Worm (Caenorhabditis elegans) whole organism, young adult: ENCODE results near the gene allo-1.

Source experiments
- B0019.2 ChIP-seq: fragments of 200-800 bp; sonication (Bioruptor generic); conservative IDR thresholded peaks from 2 replicates; pipeline ENCODE4 v1.3.6; 2022; ENCODE audit warnings: missing genetic modification reagents, missing genetic modification characterization, missing compliant biosample characterization
- B0261.1 ChIP-seq: sonication (generic microtip); optimal IDR thresholded peaks from 2 replicates; lab custom pipeline; 2016; ENCODE audit warnings: mild to moderate bottlenecking, missing genetic modification characterization, moderate library complexity, missing compliant biosample characterization
- B0336.3 ChIP-seq: fragments of 200-800 bp; sonication (Bioruptor generic); IDR thresholded peaks from 2 replicates; pipeline ENCODE4 v1.3.6; 2022; ENCODE audit warnings: missing genetic modification characterization, missing compliant biosample characterization
- C06A6.2 ChIP-seq: fragments of 200-800 bp; sonication (Bioruptor generic); conservative IDR thresholded peaks from 2 replicates; pipeline ENCODE4 v1.3.6; 2022; ENCODE audit warnings: missing genetic modification characterization, missing compliant biosample characterization
- F37B4.10 ChIP-seq: fragments of 200-800 bp; sonication (Bioruptor generic); IDR thresholded peaks from 2 replicates; pipeline ENCODE4 v1.3.6; 2022; ENCODE audit warnings: missing genetic modification characterization, missing compliant biosample characterization
- F55B11.4 ChIP-seq: sonication (generic microtip); optimal IDR thresholded peaks from 2 replicates; lab custom pipeline; 2016; ENCODE audit warnings: missing compliant biosample characterization, missing genetic modification characterization, borderline replicate concordance; ENCODE audit not compliant: insufficient read depth
- K12H6.12 ChIP-seq: fragments of 200-800 bp; sonication (Bioruptor generic); optimal IDR thresholded peaks from 2 replicates; lab custom pipeline; 2018; ENCODE audit warnings: mild to moderate bottlenecking, missing genetic modification characterization, missing compliant biosample characterization
- T26A5.8 ChIP-seq: sonication (generic microtip); optimal IDR thresholded peaks from 2 replicates; lab custom pipeline; 2016; ENCODE audit warnings: missing genetic modification characterization, missing compliant biosample characterization
- Y56A3A.18 ChIP-seq: fragments of 200-800 bp; sonication (Bioruptor generic); IDR thresholded peaks from 2 replicates; pipeline ENCODE4 v1.3.6; 2022; ENCODE audit warnings: missing genetic modification reagents, missing genetic modification characterization, missing compliant biosample characterization
- Y67H2A.10 ChIP-seq: fragments of 200-800 bp; sonication (Bioruptor generic); conservative IDR thresholded peaks from 2 replicates; pipeline ENCODE4 v1.3.6; 2022; ENCODE audit warnings: missing genetic modification reagents, missing genetic modification characterization, missing compliant biosample characterization
- Y79H2A.3 ChIP-seq: fragments of 200-800 bp; sonication (Bioruptor generic); conservative IDR thresholded peaks from 2 replicates; pipeline ENCODE4 v1.3.6; 2022; ENCODE audit warnings: missing genetic modification reagents, missing genetic modification characterization, missing compliant biosample characterization
- ZK185.1 ChIP-seq: sonication (generic microtip); optimal IDR thresholded peaks from 2 replicates; lab custom pipeline; 2016; ENCODE audit warnings: mild to moderate bottlenecking, missing genetic modification characterization, missing compliant biosample characterization; ENCODE audit not compliant: poor library complexity, severe bottlenecking
- ama-1 ChIP-seq, 3 experiments: fragments of 150-350 bp in 1 of 3; sonication (generic microtip) in 2 of 3; optimal IDR thresholded peaks; 2 replicates each; lab custom pipeline; 2014 to 2018; ENCODE audit warnings: missing biosample characterization in 2 of 3, missing genetic modification characterization in 2 of 3, missing genetic modification reagents in 2 of 3
- atf-7 ChIP-seq: sonication (generic microtip); optimal IDR thresholded peaks from 2 replicates; lab custom pipeline; 2017; ENCODE audit warnings: mild to moderate bottlenecking, missing genetic modification characterization, missing compliant biosample characterization
- attf-6 ChIP-seq: fragments of 200-800 bp; sonication (Bioruptor generic); IDR thresholded peaks from 2 replicates; pipeline ENCODE4 v1.3.6; 2022; ENCODE audit warnings: missing genetic modification reagents, missing genetic modification characterization, missing compliant biosample characterization
- bed-2 ChIP-seq: fragments of 200-800 bp; sonication (Bioruptor generic); IDR thresholded peaks from 2 replicates; pipeline ENCODE4 v1.3.6; 2022; ENCODE audit warnings: missing genetic modification reagents, missing genetic modification characterization, missing compliant biosample characterization
- ccch-3 ChIP-seq: fragments of 200-800 bp; sonication (Bioruptor generic); optimal IDR thresholded peaks from 2 replicates; lab custom pipeline; 2018; ENCODE audit warnings: mild to moderate bottlenecking, missing genetic modification characterization, missing compliant biosample characterization
- cebp-1 ChIP-seq, 2 experiments: fragments of 200-800 bp in 1 of 2; sonication (Bioruptor generic) in 1 of 2; sonication (generic microtip) in 1 of 2; IDR thresholded peaks in 1 of 2; optimal IDR thresholded peaks in 1 of 2; 2 replicates each; pipeline versions ENCODE4 v1.3.6 to Lab custom; 2017 to 2022; ENCODE audit warnings: missing compliant biosample characterization in 2 of 2, missing genetic modification characterization in 2 of 2, mild to moderate bottlenecking in 1 of 2, missing genetic modification reagents in 1 of 2, moderate library complexity in 1 of 2
- cebp-2 ChIP-seq: fragments of 200-800 bp; sonication (Bioruptor generic); IDR thresholded peaks from 2 replicates; pipeline ENCODE4 v1.3.6; 2022; ENCODE audit warnings: missing genetic modification characterization, missing compliant biosample characterization
- ceh-100 ChIP-seq: fragments of 200-800 bp; sonication (Bioruptor generic); IDR thresholded peaks from 2 replicates; pipeline ENCODE4 v1.3.6; 2022; ENCODE audit warnings: missing genetic modification reagents, missing genetic modification characterization, missing compliant biosample characterization
- ceh-40 ChIP-seq: fragments of 200-800 bp; sonication (Bioruptor generic); IDR thresholded peaks from 2 replicates; pipeline ENCODE4 v1.3.6; 2022; ENCODE audit warnings: missing genetic modification characterization, missing compliant biosample characterization
- ceh-58 ChIP-seq: fragments of 200-800 bp; sonication (Bioruptor generic); IDR thresholded peaks from 2 replicates; pipeline ENCODE4 v1.3.6; 2022; ENCODE audit warnings: missing genetic modification characterization, missing compliant biosample characterization
- ceh-79 ChIP-seq: sonication (generic microtip); optimal IDR thresholded peaks from 2 replicates; lab custom pipeline; 2017; ENCODE audit warnings: mild to moderate bottlenecking, missing genetic modification characterization, missing compliant biosample characterization
- die-1 ChIP-seq: sonication (generic microtip); optimal IDR thresholded peaks from 2 replicates; lab custom pipeline; 2016; ENCODE audit warnings: missing genotype, mild to moderate bottlenecking, missing genetic modification characterization, missing compliant biosample characterization
- dpff-1 ChIP-seq: sonication (generic microtip); optimal IDR thresholded peaks from 2 replicates; lab custom pipeline; 2017; ENCODE audit warnings: mild to moderate bottlenecking, missing genetic modification characterization, missing compliant biosample characterization
- dpl-1 ChIP-seq: fragments of 150-350 bp; optimal IDR thresholded peaks from 2 replicates; lab custom pipeline; 2014; ENCODE audit warnings: missing biosample characterization, missing genetic modification reagents, missing genetic modification characterization
- egl-18 ChIP-seq: fragments of 200-800 bp; sonication (Bioruptor generic); IDR thresholded peaks from 2 replicates; pipeline ENCODE4 v1.3.6; 2022; ENCODE audit warnings: missing genetic modification reagents, missing genetic modification characterization, missing compliant biosample characterization
- egl-44 ChIP-seq: fragments of 200-800 bp; sonication (Bioruptor generic); IDR thresholded peaks from 2 replicates; pipeline ENCODE4 v1.3.6; 2022; ENCODE audit warnings: missing genetic modification reagents, missing genetic modification characterization, missing compliant biosample characterization
- egrh-3 ChIP-seq: fragments of 200-800 bp; sonication (Bioruptor generic); IDR thresholded peaks from 2 replicates; pipeline ENCODE4 v1.3.6; 2022; ENCODE audit warnings: missing genetic modification reagents, missing genetic modification characterization, missing compliant biosample characterization
- ets-4 ChIP-seq: fragments of 200-800 bp; sonication (Bioruptor generic); optimal IDR thresholded peaks from 2 replicates; lab custom pipeline; 2018; ENCODE audit warnings: mild to moderate bottlenecking, missing genetic modification characterization, missing compliant biosample characterization
- fkh-3 ChIP-seq: sonication (generic microtip); optimal IDR thresholded peaks from 2 replicates; lab custom pipeline; 2016; ENCODE audit warnings: mild to moderate bottlenecking, missing genetic modification characterization, missing compliant biosample characterization
- him-1 ChIP-seq: sonication (generic microtip); optimal IDR thresholded peaks from 2 replicates; lab custom pipeline; 2016; ENCODE audit warnings: missing genotype, missing genetic modification reagents, missing genetic modification characterization, missing compliant biosample characterization
- hsf-1 ChIP-seq: fragments of 200-800 bp; sonication (Bioruptor generic); IDR thresholded peaks from 2 replicates; pipeline ENCODE4 v1.3.6; 2022; ENCODE audit warnings: missing genetic modification reagents, missing genetic modification characterization, missing compliant biosample characterization
- lag-1 ChIP-seq: fragments of 200-800 bp; sonication (Bioruptor generic); IDR thresholded peaks from 2 replicates; pipeline ENCODE4 v1.3.6; 2022; ENCODE audit warnings: missing genetic modification reagents, missing genetic modification characterization, missing compliant biosample characterization
- lin-26 ChIP-seq: fragments of 200-800 bp; sonication (Bioruptor generic); IDR thresholded peaks from 2 replicates; pipeline ENCODE4 v1.3.6; 2022; ENCODE audit warnings: missing genetic modification reagents, missing genetic modification characterization, missing compliant biosample characterization
- lsy-27 ChIP-seq: sonication (generic microtip); optimal IDR thresholded peaks from 2 replicates; lab custom pipeline; 2017; ENCODE audit warnings: missing genetic modification characterization, mild to moderate bottlenecking, missing compliant biosample characterization, antibody characterized with exemption, missing genotype, borderline replicate concordance; ENCODE audit not compliant: insufficient read depth
- madf-3 ChIP-seq: fragments of 200-800 bp; sonication (Bioruptor generic); IDR thresholded peaks from 2 replicates; pipeline ENCODE4 v1.3.6; 2022; ENCODE audit warnings: missing genetic modification reagents, missing genetic modification characterization, missing compliant biosample characterization
- mxl-1 ChIP-seq: sonication (generic microtip); optimal IDR thresholded peaks from 2 replicates; lab custom pipeline; 2016; ENCODE audit warnings: missing genetic modification characterization, missing compliant biosample characterization
- pbrm-1 ChIP-seq: fragments of 200-800 bp; sonication (Bioruptor generic); IDR thresholded peaks from 2 replicates; pipeline ENCODE4 v1.3.6; 2022; ENCODE audit warnings: missing genetic modification reagents, missing genetic modification characterization, missing compliant biosample characterization
- pha-4 ChIP-seq: fragments of 150-350 bp; sonication (generic microtip); optimal IDR thresholded peaks from 2 replicates; lab custom pipeline; 2014; ENCODE audit warnings: missing biosample characterization, missing genetic modification reagents, missing genetic modification characterization
- snpc-4 ChIP-seq, 5 experiments: fragments of 150-350 bp in 1 of 5; sonication (generic microtip) in 4 of 5; optimal IDR thresholded peaks; 2 replicates each; lab custom pipeline; 2014 to 2018; ENCODE audit warnings: missing genetic modification characterization in 5 of 5, missing biosample characterization in 3 of 5, antibody characterized with exemption in 2 of 5, mild to moderate bottlenecking in 2 of 5, missing compliant biosample characterization in 2 of 5, missing genotype in 2 of 5, moderate library complexity in 2 of 5, missing genetic modification reagents in 1 of 5
- tbp1 ChIP-seq: fragments of 200-800 bp; sonication (Bioruptor generic); optimal IDR thresholded peaks from 2 replicates; lab custom pipeline; 2018; ENCODE audit warnings: mild to moderate bottlenecking, missing genetic modification characterization, missing compliant biosample characterization
- tlf-1 ChIP-seq: fragments of 200-800 bp; sonication (Bioruptor generic); optimal IDR thresholded peaks from 2 replicates; lab custom pipeline; 2018; ENCODE audit warnings: mild to moderate bottlenecking, missing genetic modification characterization, missing compliant biosample characterization
- ztf-26 ChIP-seq: sonication (generic microtip); optimal IDR thresholded peaks from 2 replicates; lab custom pipeline; 2017; ENCODE audit warnings: missing genetic modification characterization, missing compliant biosample characterization
- ztf-28 ChIP-seq: fragments of 200-800 bp; sonication (Bioruptor generic); IDR thresholded peaks from 2 replicates; pipeline ENCODE4 v1.3.6; 2022; ENCODE audit warnings: missing genetic modification reagents, missing genetic modification characterization, missing compliant biosample characterization

Gene allo-1

ce11 chrIV:10734527-10735436 lies 37.9 kb upstream of the allo-1 start, which contains the start of the genes orc-5 and cyb-1 (continued):
- TF ChIP-seq ccch-3 (GFP tag; lab: Kevin White, UChicago) (no peak), Y56A3A.18 (no peak), dpl-1 (GFP tag; lab: Kevin White, UChicago) (peak; percentile 76), Y79H2A.3 (GFP tag; lab: Robert Waterston, UW) (no peak), lsy-27 (tag; lab: Kevin White, UChicago) (no peak), ceh-79 (tag; lab: Kevin White, UChicago) (no peak), bed-2 (GFP tag; lab: Robert Waterston, UW) (no peak), ztf-28 (no peak), egl-18 (GFP tag; lab: Robert Waterston, UW) (no peak), C06A6.2 (GFP tag; lab: Robert Waterston, UW) (no peak), lin-26 (GFP tag; lab: Robert Waterston, UW) (no peak), die-1 (no peak), Y67H2A.10 (GFP tag; lab: Robert Waterston, UW) (no peak), pbrm-1 (GFP tag; lab: Robert Waterston, UW) (no peak), atf-7 (no peak), attf-6 (GFP tag; lab: Robert Waterston, UW) (no peak), mxl-1 (tag; lab: Kevin White, UChicago) (no peak), ets-4 (GFP tag; lab: Kevin White, UChicago) (no peak), egl-44 (GFP tag; lab: Robert Waterston, UW) (no peak), snpc-4 (GFP tag; optimal IDR thresholded peaks at IDR 0.05; lab: Kevin White, UChicago) (no peak), snpc-4 (tag; optimal IDR thresholded peaks at IDR 0.05; lab: Kevin White, UChicago) (peak in 2 of 4 experiments; percentile 25 to 28), ztf-26 (no peak), F55B11.4 (tag; lab: Kevin White, UChicago) (no peak), K12H6.12 (tag; lab: Kevin White, UChicago) (no peak), cebp-1 (GFP tag; IDR thresholded peaks at IDR 0.05; lab: Robert Waterston, UW) (no peak), cebp-1 (tag; optimal IDR thresholded peaks at IDR 0.05; lab: Kevin White, UChicago) (no peak), dpff-1 (tag; lab: Kevin White, UChicago) (no peak), B0261.1 (no peak), B0336.3 (GFP tag; lab: Robert Waterston, UW) (no peak), tlf-1 (no peak), ama-1 (optimal IDR thresholded peaks at IDR 0.05; lab: Kevin White, UChicago) (no peak), ama-1 (GFP tag; optimal IDR thresholded peaks at IDR 0.05; lab: Kevin White, UChicago) (no peak), ceh-40 (GFP tag; lab: Robert Waterston, UW) (no peak), him-1 (no peak), hsf-1 (0 out of 2 replicates have a peak, but pooled peaks have one; percentile 22)

ce11 chrIV:10727734-10728133 lies 30.9 kb upstream of the allo-1 start, which contains the start of gene ZC168.2:
TSS of gene ZC168.2 (plus strand) at chrIV:10728034.
- TF ChIP-seq F37B4.10 (GFP tag; lab: Robert Waterston, UW) (no peak), die-1 (no peak), fkh-3 (tag; lab: Kevin White, UChicago) (no peak), B0019.2 (no peak), ceh-100 (GFP tag; lab: Robert Waterston, UW) (no peak), ceh-58 (GFP tag; lab: Robert Waterston, UW) (no peak), cebp-1 (GFP tag; IDR thresholded peaks at IDR 0.05; lab: Robert Waterston, UW) (no peak), cebp-1 (tag; optimal IDR thresholded peaks at IDR 0.05; lab: Kevin White, UChicago) (no peak), mxl-1 (tag; lab: Kevin White, UChicago) (no peak), ama-1 (optimal IDR thresholded peaks at IDR 0.05; lab: Kevin White, UChicago) (no peak), ama-1 (GFP tag; optimal IDR thresholded peaks at IDR 0.05; lab: Kevin White, UChicago) (no peak), madf-3 (GFP tag; lab: Robert Waterston, UW) (no peak), hsf-1 (no peak), cebp-2 (GFP tag; lab: Robert Waterston, UW) (no peak), T26A5.8 (no peak), F55B11.4 (tag; lab: Kevin White, UChicago) (no peak), egrh-3 (GFP tag; lab: Robert Waterston, UW) (no peak), ZK185.1 (tag; lab: Kevin White, UChicago) (no peak), lag-1 (no peak), tbp1 (no peak), pha-4 (tag; lab: Kevin White, UChicago) (no peak)
